Worm (Caenorhabditis elegans): ENCODE data around the gene tmed-12.
"Not testable (repeated sequence)": the region's sequence is repeated elsewhere in the genome, so short reads cannot be mapped to it uniquely, and the experiment has no call there.

tmed-12 gene

ce11 chrX:114400-114799 lies 48.5 kb downstream of the tmed-12 start, which contains the start of gene fbxa-221:
Gene fbxa-221 (plus strand): TSS chrX:114700.
- TF ChIP-seq sea-2 (GFP tag; IDR thresholded peaks at IDR 0.05); nhr-27 (tag; optimal IDR thresholded peaks at IDR 0.05); die-1 (tag; optimal IDR thresholded peaks at IDR 0.05): not testable (repeated sequence)
